Fruit fly (Drosophila melanogaster) whole organism, embryonic: Measurements from ENCODE around the gene Swip-1.

ENCODE experiments used
- Asciz ChIP-seq: fragments of 200-800 bp; sonication (Bioruptor generic); optimal IDR thresholded peaks from 2 replicates; lab custom pipeline; 2017; ENCODE audit warnings: missing biosample characterization, mild to moderate bottlenecking, missing genetic modification characterization, missing genetic modification reagents
- C15 ChIP-seq: fragments of 200-800 bp; sonication (Bioruptor generic); IDR thresholded peaks from 3 replicates; pipeline ENCODE4 v1.3.6; 2022; ENCODE audit warnings: missing biosample characterization, missing genetic modification characterization
- CG10543 ChIP-seq: fragments of 200-800 bp; sonication (Bioruptor generic); optimal IDR thresholded peaks from 3 replicates; lab custom pipeline; 2017; ENCODE audit warnings: missing biosample characterization, mild to moderate bottlenecking, missing genetic modification characterization, moderate library complexity
- CG10979 ChIP-seq: fragments of 200-800 bp; sonication (Bioruptor generic); optimal IDR thresholded peaks from 2 replicates; lab custom pipeline; 2018; ENCODE audit warnings: missing biosample characterization, mild to moderate bottlenecking, missing genetic modification characterization, moderate library complexity
- CG12155 ChIP-seq: fragments of 200-800 bp; sonication (Bioruptor generic); optimal IDR thresholded peaks from 3 replicates; lab custom pipeline; 2016; ENCODE audit warnings: missing biosample characterization, missing genetic modification characterization
- CG12219 ChIP-seq: fragments of 200-800 bp; sonication (Bioruptor generic); optimal IDR thresholded peaks from 3 replicates; lab custom pipeline; 2018; ENCODE audit warnings: missing biosample characterization, mild to moderate bottlenecking, missing genetic modification characterization
- CG12236 ChIP-seq: fragments of 200-800 bp; sonication (Bioruptor generic); optimal IDR thresholded peaks from 2 replicates; lab custom pipeline; 2016; ENCODE audit warnings: missing biosample characterization, missing genetic modification characterization
- CG12299 ChIP-seq: fragments of 200-800 bp; sonication (Bioruptor generic); optimal IDR thresholded peaks from 2 replicates; lab custom pipeline; 2018; ENCODE audit warnings: missing biosample characterization, mild to moderate bottlenecking, missing genetic modification characterization
- CG12942 ChIP-seq: fragments of 200-800 bp; sonication (Bioruptor generic); optimal IDR thresholded peaks from 3 replicates; lab custom pipeline; 2016; ENCODE audit warnings: missing biosample characterization, missing genetic modification characterization
- CG1603 ChIP-seq: fragments of 200-800 bp; sonication (Bioruptor generic); optimal IDR thresholded peaks from 2 replicates; lab custom pipeline; 2019; ENCODE audit warnings: missing biosample characterization, mild to moderate bottlenecking, missing genetic modification characterization, moderate library complexity
- CG17829 ChIP-seq: fragments of 200-800 bp; optimal IDR thresholded peaks from 2 replicates; lab custom pipeline; 2019; ENCODE audit warnings: missing biosample characterization, mild to moderate bottlenecking, missing genetic modification characterization, moderate library complexity
- CG17912 ChIP-seq: fragments of 200-800 bp; sonication (Bioruptor generic); optimal IDR thresholded peaks from 2 replicates; lab custom pipeline; 2018; ENCODE audit warnings: missing biosample characterization, mild to moderate bottlenecking, missing genetic modification characterization
- CG1792 ChIP-seq: fragments of 200-800 bp; sonication (Bioruptor generic); optimal IDR thresholded peaks from 2 replicates; lab custom pipeline; 2016; ENCODE audit warnings: missing biosample characterization, missing genetic modification characterization
- CG2129 ChIP-seq: fragments of 200-800 bp; sonication (Bioruptor generic); IDR thresholded peaks from 2 replicates; pipeline ENCODE4 v1.3.6; 2022; ENCODE audit warnings: missing biosample characterization, missing genetic modification characterization; ENCODE audit not compliant: partially characterized antibody
- CG31388 ChIP-seq: fragments of 200-800 bp; sonication (Bioruptor generic); optimal IDR thresholded peaks from 2 replicates; lab custom pipeline; 2016; ENCODE audit warnings: missing biosample characterization, missing genetic modification characterization
- CG4707 ChIP-seq: fragments of 200-800 bp; sonication (Bioruptor generic); optimal IDR thresholded peaks from 2 replicates; lab custom pipeline; 2018; ENCODE audit warnings: missing biosample characterization, mild to moderate bottlenecking, missing genetic modification characterization, moderate library complexity
- CG4820 ChIP-seq: fragments of 200-800 bp; sonication (Bioruptor generic); optimal IDR thresholded peaks from 3 replicates; lab custom pipeline; 2016; ENCODE audit warnings: missing biosample characterization, missing genetic modification characterization
- CG6654 ChIP-seq: fragments of 200-800 bp; sonication (Bioruptor generic); optimal IDR thresholded peaks from 2 replicates; lab custom pipeline; 2017; ENCODE audit warnings: missing biosample characterization, mild to moderate bottlenecking, missing genetic modification characterization
- CG6765 ChIP-seq: fragments of 200-800 bp; sonication (Bioruptor generic); optimal IDR thresholded peaks from 3 replicates; lab custom pipeline; 2017; ENCODE audit warnings: missing biosample characterization, mild to moderate bottlenecking, missing genetic modification characterization
- CG7786 ChIP-seq: fragments of 200-800 bp; sonication (Bioruptor generic); optimal IDR thresholded peaks from 2 replicates; lab custom pipeline; 2016; ENCODE audit warnings: missing biosample characterization, missing genetic modification characterization
- CG8388 ChIP-seq: fragments of 200-800 bp; sonication (Bioruptor generic); optimal IDR thresholded peaks from 2 replicates; lab custom pipeline; 2019; ENCODE audit warnings: missing biosample characterization, mild to moderate bottlenecking, missing genetic modification characterization, moderate library complexity
- CG8478 ChIP-seq: fragments of >200 bp; optimal IDR thresholded peaks from 2 replicates; lab custom pipeline; 2018
- CG8944 ChIP-seq: fragments of 200-800 bp; sonication (Bioruptor generic); optimal IDR thresholded peaks from 3 replicates; lab custom pipeline; 2016; ENCODE audit warnings: missing biosample characterization, missing genetic modification characterization
- CTCF ChIP-seq: fragments of 200-800 bp; sonication (Bioruptor generic); optimal IDR thresholded peaks from 2 replicates; lab custom pipeline; 2017; ENCODE audit warnings: missing biosample characterization, mild to moderate bottlenecking, missing genetic modification characterization, moderate library complexity
- Dad ChIP-seq: fragments of 200-800 bp; sonication (Bioruptor generic); optimal IDR thresholded peaks from 3 replicates; lab custom pipeline; 2016; ENCODE audit warnings: missing biosample characterization, missing genetic modification characterization
- GATAe ChIP-seq: fragments of 200-800 bp; sonication (Bioruptor generic); conservative IDR thresholded peaks from 2 replicates; pipeline ENCODE4 v1.3.6; 2022; ENCODE audit warnings: missing biosample characterization, missing genetic modification characterization
- HmgZ ChIP-seq: fragments of 200-800 bp; sonication (Bioruptor generic); optimal IDR thresholded peaks from 2 replicates; lab custom pipeline; 2018; ENCODE audit warnings: missing biosample characterization, mild to moderate bottlenecking, missing genetic modification characterization
- Hmr ChIP-seq: fragments of 200-800 bp; sonication (Bioruptor generic); optimal IDR thresholded peaks from 3 replicates; lab custom pipeline; 2017; ENCODE audit warnings: mild to moderate bottlenecking, missing biosample characterization, missing genetic modification reagents, missing genetic modification characterization
- Hr78 ChIP-seq, 2 experiments: fragments of 200-800 bp in 1 of 2; fragments of >200 bp in 1 of 2; sonication (Bioruptor generic) in 1 of 2; optimal IDR thresholded peaks; 2 replicates each; lab custom pipeline; 2017 to 2019; ENCODE audit warnings: missing biosample characterization in 2 of 2, missing genetic modification characterization in 2 of 2, mild to moderate bottlenecking in 1 of 2, moderate library complexity in 1 of 2
- Neu2 ChIP-seq: fragments of 200-800 bp; sonication (Bioruptor generic); optimal IDR thresholded peaks from 3 replicates; lab custom pipeline; 2016; ENCODE audit warnings: missing biosample characterization, missing genetic modification characterization, borderline replicate concordance
- Pdp1 ChIP-seq, 2 experiments: fragments of 200-800 bp; sonication (Bioruptor generic); optimal IDR thresholded peaks; 3 replicates each; lab custom pipeline; 2016; ENCODE audit warnings: missing biosample characterization in 2 of 2, missing genetic modification characterization in 2 of 2, mild to moderate bottlenecking in 1 of 2, moderate library complexity in 1 of 2
- Scr ChIP-seq: fragments of 200-800 bp; sonication (Bioruptor generic); IDR thresholded peaks from 2 replicates; pipeline ENCODE4 v1.3.6; 2022; ENCODE audit warnings: missing biosample characterization, missing genetic modification characterization; ENCODE audit not compliant: partially characterized antibody
- Ssrp ChIP-seq: fragments of 200-800 bp; sonication (Bioruptor generic); optimal IDR thresholded peaks from 2 replicates; lab custom pipeline; 2018; ENCODE audit warnings: missing biosample characterization, mild to moderate bottlenecking, missing genetic modification characterization, moderate library complexity
- Tbp ChIP-seq: fragments of >200 bp; optimal IDR thresholded peaks from 2 replicates; lab custom pipeline; 2018; ENCODE audit warnings: missing biosample characterization, missing genetic modification characterization
- Trl ChIP-seq, 3 experiments: fragments of >200 bp in 2 of 3; fragments of 200-800 bp in 1 of 3; sonication (Bioruptor generic) in 1 of 3; optimal IDR thresholded peaks; 2 replicates in 1 of 3; 3 replicates in 2 of 3; lab custom pipeline; 2016 to 2017; ENCODE audit warnings: missing biosample characterization in 1 of 3, missing genetic modification characterization in 1 of 3
- chif ChIP-seq, 2 experiments: fragments of 200-800 bp; sonication (Bioruptor generic); optimal IDR thresholded peaks; 3 replicates each; lab custom pipeline; 2016; ENCODE audit warnings: missing biosample characterization in 2 of 2, missing genetic modification characterization in 2 of 2
- chn ChIP-seq: fragments of 200-800 bp; sonication (Bioruptor generic); optimal IDR thresholded peaks from 2 replicates; lab custom pipeline; 2016; ENCODE audit warnings: missing biosample characterization, missing genetic modification characterization
- ems ChIP-seq: fragments of 200-800 bp; sonication (Bioruptor generic); optimal IDR thresholded peaks from 3 replicates; lab custom pipeline; 2016; ENCODE audit warnings: missing biosample characterization, missing genetic modification characterization
- exex ChIP-seq: fragments of 200-800 bp; sonication (Bioruptor generic); optimal IDR thresholded peaks from 4 replicates; lab custom pipeline; 2018; ENCODE audit warnings: missing biosample characterization, mild to moderate bottlenecking, missing genetic modification characterization, moderate library complexity
- grn ChIP-seq: fragments of 200-800 bp; sonication (Bioruptor generic); optimal IDR thresholded peaks from 3 replicates; lab custom pipeline; 2017; ENCODE audit warnings: missing biosample characterization, missing genetic modification characterization
- hkb ChIP-seq, 2 experiments: fragments of 200-800 bp in 1 of 2; fragments of >200 bp in 1 of 2; sonication (Bioruptor generic) in 1 of 2; IDR thresholded peaks in 1 of 2; optimal IDR thresholded peaks in 1 of 2; 2 replicates each; pipeline versions ENCODE4 v1.3.6 to Lab custom; 2017 to 2022; ENCODE audit warnings: missing biosample characterization in 1 of 2, missing genetic modification characterization in 1 of 2
- klu ChIP-seq: fragments of 200-800 bp; sonication (Bioruptor generic); IDR thresholded peaks from 2 replicates; pipeline ENCODE4 v1.3.6; 2022; ENCODE audit warnings: missing biosample characterization, missing genetic modification characterization
- mirr ChIP-seq: fragments of 200-800 bp; sonication (Bioruptor generic); optimal IDR thresholded peaks from 3 replicates; lab custom pipeline; 2018; ENCODE audit warnings: missing biosample characterization, mild to moderate bottlenecking, missing genetic modification characterization
- nom ChIP-seq: fragments of 200-800 bp; sonication (Bioruptor generic); optimal IDR thresholded peaks from 2 replicates; lab custom pipeline; 2017; ENCODE audit warnings: missing biosample characterization, missing genetic modification characterization, mild to moderate bottlenecking, moderate library complexity, missing genetic modification reagents
- pb ChIP-seq: fragments of 200-800 bp; sonication (Bioruptor generic); optimal IDR thresholded peaks from 3 replicates; lab custom pipeline; 2016; ENCODE audit warnings: missing biosample characterization, missing genetic modification characterization
- pho ChIP-seq: fragments of 200-800 bp; sonication (Bioruptor generic); optimal IDR thresholded peaks from 2 replicates; lab custom pipeline; 2016; ENCODE audit warnings: missing biosample characterization, missing genetic modification characterization
- ro ChIP-seq: fragments of 200-800 bp; sonication (Bioruptor generic); IDR thresholded peaks from 2 replicates; pipeline ENCODE4 v1.3.6; 2022; ENCODE audit warnings: missing biosample characterization, missing genetic modification characterization
- sisA ChIP-seq: fragments of 200-800 bp; sonication (Bioruptor generic); IDR thresholded peaks from 2 replicates; pipeline ENCODE4 v1.3.6; 2022; ENCODE audit warnings: missing biosample characterization, missing genetic modification characterization
- slp2 ChIP-seq: fragments of 200-800 bp; sonication (Bioruptor generic); optimal IDR thresholded peaks from 2 replicates; lab custom pipeline; 2016; ENCODE audit warnings: missing biosample characterization, missing genetic modification characterization
- tin ChIP-seq: fragments of 200-800 bp; sonication (Bioruptor generic); optimal IDR thresholded peaks from 3 replicates; lab custom pipeline; 2016; ENCODE audit warnings: missing biosample characterization, missing genetic modification characterization

The Swip-1 gene

DNA sequence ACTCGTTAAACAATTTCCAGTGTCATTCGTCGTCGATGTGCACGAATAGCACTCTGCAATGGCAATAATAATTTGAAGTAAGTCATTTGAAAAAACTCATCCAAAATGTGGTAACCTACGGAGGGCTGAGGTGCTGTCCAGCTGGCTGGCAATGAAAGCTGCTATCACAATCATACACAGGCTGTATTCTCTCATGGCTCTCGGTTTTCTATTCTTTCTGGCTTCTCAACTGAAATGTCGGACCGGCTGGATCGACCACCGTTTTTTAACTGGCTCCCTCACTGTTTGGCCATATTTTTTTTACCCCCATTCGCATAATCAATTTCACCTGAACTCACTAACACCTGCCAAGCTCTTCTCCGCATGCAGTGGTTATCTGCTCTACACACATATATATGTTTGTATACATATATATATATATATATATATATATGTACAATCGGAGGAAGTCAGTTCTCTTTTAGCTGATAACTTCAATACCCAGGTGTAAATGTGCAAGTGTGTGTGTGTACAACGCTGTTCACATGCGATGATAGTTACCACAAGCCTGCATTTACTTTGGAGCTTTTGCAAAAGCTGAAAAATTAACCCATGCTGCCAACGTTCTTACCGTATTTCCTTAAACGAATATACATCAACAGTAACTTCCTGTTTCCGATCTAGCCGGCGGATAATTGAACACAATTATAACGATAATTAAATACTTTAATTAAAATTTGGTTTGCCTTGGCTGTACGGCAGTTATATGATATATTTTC is 8.8 kb upstream of the Swip-1 start, which contains the start of gene CG10650 (continued):
- TF ChIP-seq C15 (GFP tag; lab: Robert Waterston, UW) = no peak
- TF ChIP-seq CG10543 (GFP tag; lab: Kevin White, UChicago) = peak; percentile 64
- no peak for TF ChIP-seq mirr (GFP tag; lab: Kevin White, UChicago)
- TF ChIP-seq CG1603 = no peak
- TF ChIP-seq Neu2 (GFP tag; lab: Kevin White, UChicago) = no peak
- no peak for TF ChIP-seq ems (GFP tag; lab: Kevin White, UChicago)
- TF ChIP-seq Pdp1 (GFP tag; optimal IDR thresholded peaks at IDR 0.05; lab: Kevin White, UChicago) = peak in 1 of 2 experiments; percentile 34
- no peak for TF ChIP-seq CG12942
- peak; percentile 39 for TF ChIP-seq exex (tag; lab: Kevin White, UChicago)
- TF ChIP-seq CG8478 (lab: Kevin White, UChicago) = no peak
- no peak for TF ChIP-seq klu (GFP tag; lab: Robert Waterston, UW)
- no peak for TF ChIP-seq CG6654
- no peak for TF ChIP-seq Scr
- peak; percentile 29 for TF ChIP-seq HmgZ
- TF ChIP-seq CG12155 (GFP tag; lab: Kevin White, UChicago) = no peak
- TF ChIP-seq CG4820 (GFP tag; lab: Kevin White, UChicago) = no peak
- TF ChIP-seq chn (GFP tag; lab: Kevin White, UChicago) = no peak
- TF ChIP-seq CG17829 (tag; lab: Kevin White, UChicago) = no peak
- TF ChIP-seq nom (GFP tag; lab: Kevin White, UChicago) = no peak
- TF ChIP-seq CG12299 = no peak
- no peak for TF ChIP-seq CG2129 (GFP tag; lab: Robert Waterston, UW)
- no peak for TF ChIP-seq CG17912 (GFP tag; lab: Kevin White, UChicago)
- no peak for TF ChIP-seq CG31388 (GFP tag; lab: Kevin White, UChicago)
- no peak for TF ChIP-seq CG10979 (tag; lab: Kevin White, UChicago)
- TF ChIP-seq CTCF (GFP tag; lab: Kevin White, UChicago) = no peak
- no peak for TF ChIP-seq CG7786 (GFP tag; lab: Kevin White, UChicago)
- no peak for TF ChIP-seq CG6765 (GFP tag; lab: Kevin White, UChicago)
- TF ChIP-seq Trl (optimal IDR thresholded peaks at IDR 0.05; lab: Kevin White, UChicago) = no peak
- TF ChIP-seq Trl (GFP tag; optimal IDR thresholded peaks at IDR 0.05; lab: Kevin White, UChicago) = no peak
- TF ChIP-seq CG12219 = no peak
- no peak for TF ChIP-seq slp2 (GFP tag; lab: Kevin White, UChicago)
- no peak for TF ChIP-seq grn (GFP tag; lab: Kevin White, UChicago)
- no peak for TF ChIP-seq CG4707 (GFP tag; lab: Kevin White, UChicago)
- TF ChIP-seq tin = no peak
- no peak for TF ChIP-seq CG8944 (GFP tag; lab: Kevin White, UChicago)
- TF ChIP-seq Dad (GFP tag; lab: Kevin White, UChicago) = no peak
- no peak for TF ChIP-seq CG12236 (GFP tag; lab: Kevin White, UChicago)
- peak; percentile 37 for TF ChIP-seq GATAe (GFP tag; lab: Robert Waterston, UW)
- no peak for TF ChIP-seq pho (GFP tag; lab: Kevin White, UChicago)
- TF ChIP-seq Hmr (GFP tag; lab: Kevin White, UChicago) = no peak
- TF ChIP-seq Ssrp = no peak
- no peak for TF ChIP-seq Tbp
- no peak for TF ChIP-seq sisA (GFP tag; lab: Robert Waterston, UW)
- no peak for TF ChIP-seq Asciz (GFP tag; lab: Kevin White, UChicago)
- TF ChIP-seq CG1792 (GFP tag; lab: Kevin White, UChicago) = no peak
- TF ChIP-seq Hr78 (GFP tag; optimal IDR thresholded peaks at IDR 0.05; lab: Kevin White, UChicago) = peak in 1 of 2 experiments; percentile 15
- TF ChIP-seq chif (GFP tag; optimal IDR thresholded peaks at IDR 0.05; lab: Kevin White, UChicago) = no peak
- TF ChIP-seq pb (GFP tag; lab: Kevin White, UChicago) = no peak
- TF ChIP-seq CG8388 (GFP tag; lab: Kevin White, UChicago) = no peak
- TF ChIP-seq hkb (optimal IDR thresholded peaks at IDR 0.05; lab: Kevin White, UChicago) = no peak
- no peak for TF ChIP-seq hkb (GFP tag; IDR thresholded peaks at IDR 0.05; lab: Robert Waterston, UW)
- TF ChIP-seq ro (GFP tag; lab: Robert Waterston, UW) = no peak
